Worm (Caenorhabditis elegans) whole organism, mixed stage, embryonic: ENCODE data around the gene sdz-20.
A peak's percentile ranks its signal among the peaks of the same experiment; 100 is the strongest.

Source experiments
- bed-3 ChIP-seq: fragments of 200-800 bp; sonication (Bioruptor generic); optimal IDR thresholded peaks from 3 replicates; lab custom pipeline; 2018; ENCODE audit warnings: mild to moderate bottlenecking, missing genetic modification characterization, moderate library complexity, missing compliant biosample characterization
- blmp-1 ChIP-seq: fragments of 150-350 bp; optimal IDR thresholded peaks from 2 replicates; lab custom pipeline; 2014; ENCODE audit warnings: missing biosample characterization, missing genetic modification characterization
- ceh-43 ChIP-seq: fragments of 200-800 bp; sonication (Bioruptor generic); optimal IDR thresholded peaks from 2 replicates; lab custom pipeline; 2018; ENCODE audit warnings: mild to moderate bottlenecking, missing genetic modification characterization, moderate library complexity, missing compliant biosample characterization
- ceh-83 ChIP-seq: fragments of 200-800 bp; sonication (Bioruptor generic); optimal IDR thresholded peaks from 2 replicates; lab custom pipeline; 2018; ENCODE audit warnings: mild to moderate bottlenecking, missing genetic modification characterization, missing compliant biosample characterization
- ces-1 ChIP-seq: fragments of 150-350 bp; optimal IDR thresholded peaks from 2 replicates; lab custom pipeline; 2014; ENCODE audit warnings: missing biosample characterization, missing genetic modification reagents, missing genetic modification characterization
- cnd-1 ChIP-seq: fragments of 200-800 bp; sonication (Bioruptor generic); optimal IDR thresholded peaks from 2 replicates; lab custom pipeline; 2018; ENCODE audit warnings: mild to moderate bottlenecking, missing genetic modification characterization, missing compliant biosample characterization
- drap-1 ChIP-seq: fragments of 200-800 bp; sonication (Bioruptor generic); optimal IDR thresholded peaks from 3 replicates; lab custom pipeline; 2018; ENCODE audit warnings: mild to moderate bottlenecking, missing genetic modification characterization, missing compliant biosample characterization
- ham-2 ChIP-seq: fragments of 200-800 bp; sonication (Bioruptor generic); optimal IDR thresholded peaks from 2 replicates; lab custom pipeline; 2018; ENCODE audit warnings: mild to moderate bottlenecking, missing genetic modification characterization, missing compliant biosample characterization
- hlh-1 ChIP-seq: fragments of 150-350 bp; optimal IDR thresholded peaks from 2 replicates; lab custom pipeline; 2014; ENCODE audit warnings: missing biosample characterization, missing genetic modification reagents, missing genetic modification characterization
- lin-32 ChIP-seq: fragments of 200-800 bp; sonication (Bioruptor generic); optimal IDR thresholded peaks from 2 replicates; lab custom pipeline; 2018; ENCODE audit warnings: mild to moderate bottlenecking, missing genetic modification characterization, missing compliant biosample characterization
- lsy-2 ChIP-seq: fragments of 150-350 bp; optimal IDR thresholded peaks from 2 replicates; lab custom pipeline; 2014; ENCODE audit warnings: missing biosample characterization, missing genetic modification characterization
- mab-5 ChIP-seq: fragments of 150-350 bp; optimal IDR thresholded peaks from 2 replicates; lab custom pipeline; 2014; ENCODE audit warnings: missing biosample characterization, missing genetic modification characterization
- mep-1 ChIP-seq: fragments of 150-350 bp; optimal IDR thresholded peaks from 2 replicates; lab custom pipeline; 2017; ENCODE audit warnings: missing biosample characterization, missing genetic modification reagents, missing genetic modification characterization, inconsistent platforms
- mls-2 ChIP-seq: sonication (generic microtip); optimal IDR thresholded peaks from 2 replicates; lab custom pipeline; 2016; ENCODE audit warnings: mild to moderate bottlenecking, missing genetic modification characterization, moderate library complexity, missing compliant biosample characterization
- nhr-2 ChIP-seq: fragments of 150-350 bp; optimal IDR thresholded peaks from 2 replicates; lab custom pipeline; 2014; ENCODE audit warnings: missing biosample characterization, missing genetic modification characterization
- nhr-237 ChIP-seq: fragments of 150-350 bp; optimal IDR thresholded peaks from 2 replicates; lab custom pipeline; 2014; ENCODE audit warnings: missing biosample characterization, missing genetic modification characterization
- nhr-28 ChIP-seq: fragments of 150-350 bp; optimal IDR thresholded peaks from 2 replicates; lab custom pipeline; 2014; ENCODE audit warnings: missing biosample characterization, missing genetic modification characterization
- nhr-76 ChIP-seq: sonication (generic microtip); optimal IDR thresholded peaks from 2 replicates; lab custom pipeline; 2017; ENCODE audit warnings: missing biosample characterization, missing genetic modification characterization
- sem-2 ChIP-seq: fragments of 200-800 bp; sonication (Bioruptor generic); optimal IDR thresholded peaks from 2 replicates; lab custom pipeline; 2018; ENCODE audit warnings: mild to moderate bottlenecking, missing genetic modification characterization, missing compliant biosample characterization
- snpc-4 ChIP-seq: fragments of 150-350 bp; optimal IDR thresholded peaks from 2 replicates; lab custom pipeline; 2014; ENCODE audit warnings: missing biosample characterization, missing genetic modification characterization
- sptf-1 ChIP-seq: sonication (generic microtip); optimal IDR thresholded peaks from 2 replicates; lab custom pipeline; 2017; ENCODE audit warnings: mild to moderate bottlenecking, missing genetic modification characterization, moderate library complexity, missing compliant biosample characterization
- tbx-8 ChIP-seq: fragments of 200-800 bp; sonication (Bioruptor generic); optimal IDR thresholded peaks from 2 replicates; lab custom pipeline; 2018; ENCODE audit warnings: mild to moderate bottlenecking, missing genetic modification characterization, moderate library complexity, missing compliant biosample characterization
- unc-120 ChIP-seq: sonication (generic microtip); optimal IDR thresholded peaks from 2 replicates; lab custom pipeline; 2017; ENCODE audit warnings: missing genetic modification characterization, missing compliant biosample characterization; ENCODE audit not compliant: poor library complexity, severe bottlenecking
- unc-39 ChIP-seq: fragments of 150-350 bp; optimal IDR thresholded peaks from 2 replicates; lab custom pipeline; 2014; ENCODE audit warnings: missing biosample characterization, missing genetic modification characterization
- unc-62 ChIP-seq: fragments of 150-350 bp; optimal IDR thresholded peaks from 2 replicates; lab custom pipeline; 2014; ENCODE audit warnings: missing biosample characterization, missing genetic modification reagents, missing genetic modification characterization

Gene sdz-20

DNA sequence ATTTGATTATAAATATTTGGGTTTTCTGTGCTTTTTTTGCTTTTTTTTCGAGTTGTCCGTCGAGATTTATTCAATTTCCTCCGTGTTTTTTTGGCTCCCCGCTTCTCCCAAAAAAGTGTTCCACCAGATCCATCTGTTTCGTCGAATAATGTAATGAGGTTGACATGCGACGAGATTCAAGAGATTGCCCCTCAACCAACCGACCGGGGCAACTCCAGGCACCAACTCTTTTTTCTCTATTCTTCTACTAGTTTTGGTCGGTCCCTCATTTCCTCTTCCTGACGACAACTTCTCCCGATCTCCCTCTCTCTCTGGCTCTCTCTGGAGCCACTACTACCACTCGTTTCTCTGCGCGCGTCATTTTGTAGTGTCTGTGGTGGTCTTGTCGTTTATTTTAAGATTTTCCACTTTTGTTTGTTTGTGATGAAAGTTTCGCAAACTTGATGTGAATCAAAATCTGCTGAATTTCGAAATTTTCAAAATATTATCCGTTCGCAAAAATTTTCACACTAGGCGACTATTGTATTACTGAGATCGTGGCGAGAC, 14.0 kb downstream of the sdz-20 start:
- TF ChIP-seq nhr-2 (tag; lab: Kevin White, UChicago) = no peak
- no peak for TF ChIP-seq nhr-237 (tag; lab: Kevin White, UChicago)
- TF ChIP-seq ces-1 (GFP tag; lab: Kevin White, UChicago) = peak; percentile 3
- no peak for TF ChIP-seq blmp-1
- TF ChIP-seq drap-1 = no peak

ce11 chrIII:13348891-13349290, 15.0 kb downstream of the sdz-20 start:
- peak; percentile 25 for TF ChIP-seq unc-62 (GFP tag; lab: Kevin White, UChicago)
- TF ChIP-seq ceh-43 (GFP tag; lab: Kevin White, UChicago) = no peak
- peak; percentile 91 for TF ChIP-seq ces-1 (GFP tag; lab: Kevin White, UChicago)

DNA sequence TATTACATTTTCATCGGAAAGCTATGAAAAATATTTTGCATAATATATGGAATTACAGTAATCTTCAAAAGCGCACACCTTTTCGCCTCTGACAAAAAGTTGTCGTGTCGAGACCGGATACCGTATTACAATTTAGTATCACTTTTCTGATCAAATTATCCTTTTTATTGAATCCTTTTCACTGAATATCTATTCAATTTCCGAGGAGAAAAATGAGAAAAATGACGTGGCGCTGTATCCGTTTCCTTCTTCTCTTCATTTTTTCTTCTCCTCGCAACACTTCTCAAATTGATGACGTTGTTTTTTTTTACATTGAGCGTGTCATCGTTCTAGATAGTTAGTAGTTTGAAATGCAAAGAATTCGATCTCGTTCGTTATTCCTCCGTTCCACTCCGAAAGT, 17.1 kb downstream of the sdz-20 start:
- no peak for TF ChIP-seq nhr-2 (tag; lab: Kevin White, UChicago)
- peak; percentile 26 for TF ChIP-seq ces-1 (GFP tag; lab: Kevin White, UChicago)

- no peak for TF ChIP-seq sem-2 (GFP tag; lab: Kevin White, UChicago)
- TF ChIP-seq snpc-4 (tag; lab: Kevin White, UChicago) = no peak
- no peak for TF ChIP-seq cnd-1 (tag; lab: Kevin White, UChicago)
- no peak for TF ChIP-seq nhr-28 (tag; lab: Kevin White, UChicago)
- TF ChIP-seq lin-32 (GFP tag; lab: Kevin White, UChicago) = no peak
- no peak for TF ChIP-seq bed-3 (GFP tag; lab: Kevin White, UChicago)
- no peak for TF ChIP-seq nhr-237 (tag; lab: Kevin White, UChicago)
- TF ChIP-seq mab-5 (tag; lab: Kevin White, UChicago) = no peak
- TF ChIP-seq ham-2 (GFP tag; lab: Kevin White, UChicago) = no peak
- TF ChIP-seq lsy-2 = no peak
- TF ChIP-seq ceh-83 (GFP tag; lab: Kevin White, UChicago) = no peak
- no peak for TF ChIP-seq nhr-76 (tag; lab: Kevin White, UChicago)
- no peak for TF ChIP-seq mep-1
- TF ChIP-seq nhr-2 (tag; lab: Kevin White, UChicago) = no peak
- no peak for TF ChIP-seq mls-2 (tag; lab: Kevin White, UChicago)
- no peak for TF ChIP-seq tbx-8 (GFP tag; lab: Kevin White, UChicago)
- TF ChIP-seq ces-1 (GFP tag; lab: Kevin White, UChicago) = no peak
- TF ChIP-seq, all 35 proteins: peak for 0
These were observed 25.4 kb downstream of the sdz-20 start, which contains the start of gene F53A2.9 for ce11 chrIII:13359256-13359655. Gene F53A2.9, minus strand, starts transcription at chrIII:13359356.

ce11 chrIII:13359847-13360246, 26.0 kb downstream of the sdz-20 start:
- peak; percentile 29 for TF ChIP-seq ces-1 (GFP tag; lab: Kevin White, UChicago)
- TF ChIP-seq sptf-1 (tag; lab: Kevin White, UChicago) = no peak
- peak; percentile 29 for TF ChIP-seq unc-120 (tag; lab: Kevin White, UChicago)
- no peak for TF ChIP-seq tbx-8 (GFP tag; lab: Kevin White, UChicago)
- peak; percentile 45 for TF ChIP-seq mep-1

DNA sequence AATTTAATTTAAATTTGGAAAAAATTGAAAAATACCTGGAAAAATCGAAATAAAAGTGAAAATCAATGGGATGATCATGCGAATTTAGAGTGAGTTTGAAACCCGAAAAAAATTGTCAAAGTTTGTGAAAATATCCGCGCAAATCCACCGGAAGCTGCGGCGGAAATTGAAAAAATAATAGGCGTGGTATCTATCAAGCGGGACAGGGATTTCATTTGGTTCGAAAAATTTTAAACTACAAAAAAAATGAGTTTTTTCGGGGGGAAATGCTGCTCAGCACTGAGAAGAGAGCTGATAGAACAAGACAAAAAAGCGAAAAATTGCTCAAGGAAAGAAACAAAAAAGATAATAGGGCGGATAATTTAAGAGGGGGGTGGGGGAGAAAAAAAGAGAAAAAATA, 37.1 kb downstream of the sdz-20 start, which contains the start of gene T03F6.9:
Gene T03F6.9, minus strand, starts transcription at position 101 of the 400 bp plus-strand sequence.
- no peak for TF ChIP-seq snpc-4 (tag; lab: Kevin White, UChicago)
- no peak for TF ChIP-seq ces-1 (GFP tag; lab: Kevin White, UChicago)
- no peak for TF ChIP-seq unc-39
- no peak for TF ChIP-seq tbx-8 (GFP tag; lab: Kevin White, UChicago)
- no peak for TF ChIP-seq blmp-1

DNA sequence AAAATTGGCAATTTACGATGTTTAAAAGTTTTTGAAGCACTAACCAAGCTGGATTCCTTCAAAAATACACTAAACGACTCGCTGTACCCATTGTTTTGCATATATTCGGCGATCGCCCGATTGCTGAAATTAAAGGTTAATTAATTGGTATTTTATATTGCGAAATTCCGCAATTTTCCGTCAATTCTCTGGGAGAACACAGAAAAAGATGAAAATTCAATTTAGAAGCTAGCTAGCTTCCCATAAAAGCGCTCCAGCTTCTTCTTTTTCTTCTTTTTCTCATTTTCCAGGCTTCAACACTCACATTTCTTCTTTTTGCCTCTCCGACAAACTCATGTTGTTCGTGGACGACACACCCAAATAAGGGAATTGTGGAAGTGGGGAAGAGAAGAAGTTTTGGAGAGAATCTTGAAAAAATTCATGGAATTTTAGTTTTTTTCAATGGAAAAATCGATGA, 42.5 kb downstream of the sdz-20 start, which contains the start of gene lis-1:
Gene lis-1, minus strand, starts transcription at position 407 of the 457 bp plus-strand sequence.
- peak; percentile 87 for TF ChIP-seq ces-1 (GFP tag; lab: Kevin White, UChicago)
- TF ChIP-seq cnd-1 (tag; lab: Kevin White, UChicago) = no peak
- no peak for TF ChIP-seq hlh-1 (tag; lab: Kevin White, UChicago)
